Worm (Caenorhabditis elegans) whole organism, midembryonic: ENCODE data around the gene idpp-1.

Source experiments
- flt-1 ChIP-seq: fragments of 200-800 bp; sonication (Bioruptor generic); IDR thresholded peaks from 2 replicates; pipeline ENCODE4 v1.3.6; 2022; ENCODE audit warnings: missing genetic modification characterization, missing compliant biosample characterization
- tab-1 ChIP-seq: fragments of 200-800 bp; sonication (Bioruptor generic); IDR thresholded peaks from 2 replicates; pipeline ENCODE4 v1.3.6; 2022; ENCODE audit warnings: missing genetic modification characterization, missing compliant biosample characterization

DNA sequence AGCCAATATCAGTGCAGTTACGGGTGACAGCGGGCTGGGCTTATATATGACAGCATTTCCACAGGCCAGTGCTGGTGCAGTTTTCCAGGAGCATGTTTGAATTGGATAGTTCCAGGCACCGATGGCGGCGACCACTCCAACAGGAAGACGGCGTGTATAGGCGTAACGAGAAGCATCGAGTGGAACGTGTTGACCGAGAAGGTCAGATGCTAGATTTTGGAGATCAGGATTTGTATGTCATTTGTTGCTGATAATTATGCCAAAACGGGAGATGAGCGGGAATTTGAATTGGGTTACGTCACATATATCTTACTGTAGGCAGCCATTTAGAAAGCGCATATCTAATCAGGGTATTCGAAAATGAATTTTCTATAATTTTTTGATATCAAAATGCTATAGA is 35.0 kb downstream of the idpp-1 start:
- no peak for TF ChIP-seq tab-1 (GFP tag; lab: Robert Waterston, UW)
- no peak for TF ChIP-seq flt-1 (GFP tag; lab: Robert Waterston, UW)
